Worm (Caenorhabditis elegans): ENCODE data around the gene B0348.10.

Gene B0348.10

ce11 chrV:28270-28669 is 19.7 kb upstream of the B0348.10 start:
- no peak for TF ChIP-seq K11D2.4 (GFP tag; IDR thresholded peaks at IDR 0.05)
- TF ChIP-seq ztf-26 (tag; optimal IDR thresholded peaks at IDR 0.05), result no peak
- no peak for TF ChIP-seq lin-40 (tag; optimal IDR thresholded peaks at IDR 0.05)
- no peak for TF ChIP-seq mes-4 (tag; optimal IDR thresholded peaks at IDR 0.05)
- TF ChIP-seq zfh-2 (GFP tag; conservative IDR thresholded peaks at IDR 0.05), result peak; percentile 73
- TF ChIP-seq C06A6.2 (GFP tag; conservative IDR thresholded peaks at IDR 0.05), result 0 out of 2 replicates have a peak, but pooled peaks have one; percentile 12
- no peak for TF ChIP-seq athp-1 (tag; optimal IDR thresholded peaks at IDR 0.05)
- TF ChIP-seq F37B4.10 (GFP tag; IDR thresholded peaks at IDR 0.05), result 0 out of 2 replicates have a peak, but pooled peaks have one; percentile 67

ce11 chrV:27604-28003 is 19.1 kb upstream of the B0348.10 start:
- TF ChIP-seq T26A5.8 (tag; optimal IDR thresholded peaks at IDR 0.05), result no peak
- peak; percentile 54 for TF ChIP-seq snpc-1.1 (tag; optimal IDR thresholded peaks at IDR 0.05; ENCODE audit: insufficient read depth)
- TF ChIP-seq unc-130 (GFP tag; optimal IDR thresholded peaks at IDR 0.05), result no peak
- TF ChIP-seq F37B4.10 (GFP tag; IDR thresholded peaks at IDR 0.05), result no peak
- peak; percentile 53 for TF ChIP-seq snpc-4 (GFP tag; optimal IDR thresholded peaks at IDR 0.05)
- peak in 3 of 4 experiments; percentile 11 to 69 (median 32) for TF ChIP-seq snpc-4 (tag; optimal IDR thresholded peaks at IDR 0.05)
- no peak for TF ChIP-seq ceh-100 (GFP tag; IDR thresholded peaks at IDR 0.05)
- TF ChIP-seq F23B12.7 (tag; optimal IDR thresholded peaks at IDR 0.05; ENCODE audit: insufficient read depth), result no peak
- TF ChIP-seq ets-4 (GFP tag; optimal IDR thresholded peaks at IDR 0.05), result no peak

- TF ChIP-seq ztf-6 (GFP tag; IDR thresholded peaks at IDR 0.05), result no peak
- TF ChIP-seq K11D2.4 (GFP tag; IDR thresholded peaks at IDR 0.05), result no peak
- no peak for TF ChIP-seq F22D6.2 (tag; optimal IDR thresholded peaks at IDR 0.05)
- no peak for TF ChIP-seq sdz-38 (tag; optimal IDR thresholded peaks at IDR 0.05)
- TF ChIP-seq snpc-4 (GFP tag; optimal IDR thresholded peaks at IDR 0.05), result no peak
- TF ChIP-seq snpc-4 (tag; optimal IDR thresholded peaks at IDR 0.05), result no peak
- no peak for TF ChIP-seq F39B2.1 (GFP tag; IDR thresholded peaks at IDR 0.05)
- no peak for TF ChIP-seq K12H6.12 (tag; optimal IDR thresholded peaks at IDR 0.05)
- TF ChIP-seq ztf-18 (tag; optimal IDR thresholded peaks at IDR 0.05), result no peak
- TF ChIP-seq ztf-22 (GFP tag; optimal IDR thresholded peaks at IDR 0.05), result no peak
- no peak for TF ChIP-seq lsl-1 (GFP tag; optimal IDR thresholded peaks at IDR 0.05)
- no peak for TF ChIP-seq sptf-2 (GFP tag; optimal IDR thresholded peaks at IDR 0.05)
- TF ChIP-seq madf-8 (GFP tag; conservative IDR thresholded peaks at IDR 0.05), result no peak
- TF ChIP-seq mcd-1 (GFP tag; IDR thresholded peaks at IDR 0.05), result no peak
Measured at ce11 chrV:24181-24580, 15.6 kb upstream of the B0348.10 start.

- TF ChIP-seq nhr-80 (tag; optimal IDR thresholded peaks at IDR 0.05) (peak; percentile 41), lin-35 (GFP tag; optimal IDR thresholded peaks at IDR 0.05) (peak in 1 of 3 experiments; percentile 2), mes-4 (tag; optimal IDR thresholded peaks at IDR 0.05) (no peak)
Measured at ce11 chrV:21848-22247, 13.3 kb upstream of the B0348.10 start.

DNA sequence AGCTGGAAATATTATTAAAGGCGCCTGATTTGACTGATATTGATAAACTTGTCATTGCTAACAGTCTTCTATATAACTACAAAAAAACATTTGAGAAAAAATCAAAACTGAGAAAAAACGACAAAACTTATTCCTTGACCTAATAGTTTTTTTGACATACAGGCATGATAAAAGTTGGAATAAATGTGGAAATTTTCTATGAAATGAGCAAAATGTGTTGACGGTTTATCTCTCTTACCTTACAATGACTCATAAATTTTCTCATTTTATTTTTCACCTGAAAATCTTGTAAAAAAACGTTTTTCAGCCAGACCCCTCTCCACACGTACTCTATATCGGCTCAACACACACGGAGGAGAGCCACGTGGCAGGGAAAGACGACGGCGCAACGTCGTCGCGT is 12.0 kb upstream of the B0348.10 start, which contains the start of gene egl-8:
Gene egl-8, plus strand, starts transcription at position 301 of the 400 bp plus-strand sequence.
- no peak for TF ChIP-seq hmg-1.2 (GFP tag; IDR thresholded peaks at IDR 0.05)
- no peak for TF ChIP-seq hlh-12 (tag; optimal IDR thresholded peaks at IDR 0.05)
- no peak for TF ChIP-seq egl-18 (GFP tag; IDR thresholded peaks at IDR 0.05)
- TF ChIP-seq lir-1 (GFP tag; conservative IDR thresholded peaks at IDR 0.05), result no peak
- no peak for TF ChIP-seq mxl-1 (tag; optimal IDR thresholded peaks at IDR 0.05)

Measured in whole organism, young adult.